Worm (Caenorhabditis elegans): ENCODE results near the gene pccb-1.

Gene pccb-1

DNA sequence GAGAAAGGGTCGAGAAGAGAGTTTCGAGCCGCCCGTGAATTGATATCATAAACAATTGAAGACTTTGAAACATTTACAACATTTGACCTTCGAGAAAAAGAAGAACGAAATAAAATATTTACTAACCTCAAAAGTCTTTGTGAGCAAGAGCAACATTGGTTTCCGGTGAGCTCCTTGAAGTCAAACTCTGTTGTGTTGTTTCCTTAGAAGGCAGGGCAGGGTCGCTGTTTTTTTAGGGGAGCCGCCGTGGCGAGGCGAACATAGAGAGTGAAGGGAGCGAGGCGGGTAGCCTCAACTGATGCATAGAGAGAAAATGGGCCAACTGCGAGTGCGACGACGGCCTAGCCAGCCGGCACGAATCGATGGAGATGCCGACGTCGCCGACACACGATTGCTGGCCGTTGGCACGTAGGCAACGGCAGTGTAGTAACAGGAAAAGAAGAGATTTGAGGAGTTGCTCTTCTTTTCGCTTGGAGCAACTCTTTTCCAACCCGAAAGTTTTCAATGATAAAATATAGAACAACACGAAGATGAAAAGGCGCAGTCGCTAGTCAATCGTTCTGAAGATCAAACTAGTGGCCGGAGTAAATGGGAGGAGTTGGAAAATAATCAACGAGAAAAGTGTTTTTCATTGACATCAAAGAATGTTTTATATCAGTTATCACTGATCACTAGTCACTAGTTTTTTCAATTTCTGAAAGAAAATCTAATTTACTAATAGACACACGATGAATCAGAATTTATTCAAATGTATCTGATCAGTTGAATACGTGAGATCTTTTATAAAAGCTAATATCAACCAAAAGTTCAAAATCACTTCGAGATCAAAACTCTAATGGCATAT is 26.9 kb downstream of the pccb-1 start, which contains the start of gene mai-1 (continued):
- TF ChIP-seq spr-1 (tag; optimal IDR thresholded peaks at IDR 0.05) (no peak), lin-39 (tag; optimal IDR thresholded peaks at IDR 0.05) (no peak), vab-7 (GFP tag; IDR thresholded peaks at IDR 0.05) (no peak), ZK546.5 (tag; optimal IDR thresholded peaks at IDR 0.05) (no peak), pha-4 (GFP tag; IDR thresholded peaks at IDR 0.05) (no peak), pha-4 (tag; optimal IDR thresholded peaks at IDR 0.05) (no peak), sdz-12 (GFP tag; optimal IDR thresholded peaks at IDR 0.05) (peak; percentile 33), hif-1 (tag; optimal IDR thresholded peaks at IDR 0.05) (peak; percentile 95 to 100), lin-13 (GFP tag; optimal IDR thresholded peaks at IDR 0.05) (no peak), arid-1 (GFP tag; conservative IDR thresholded peaks at IDR 0.05) (peak; percentile 73)

- TF ChIP-seq ceh-32 (tag; optimal IDR thresholded peaks at IDR 0.05; ENCODE audit: poor library complexity) (no peak), nhr-42 (GFP tag; IDR thresholded peaks at IDR 0.05) (no peak), nhr-102 (tag; optimal IDR thresholded peaks at IDR 0.05) (peak; percentile 66), nhr-6 (tag; optimal IDR thresholded peaks at IDR 0.05) (no peak), zip-11 (GFP tag; IDR thresholded peaks at IDR 0.05) (no peak), zip-2 (tag; optimal IDR thresholded peaks at IDR 0.05) (no peak), ztf-7 (tag; optimal IDR thresholded peaks at IDR 0.05) (no peak), Y48G9A.11 (GFP tag; IDR thresholded peaks at IDR 0.05) (no peak), snpc-1.2 (GFP tag; IDR thresholded peaks at IDR 0.05) (no peak), F49E8.2 (tag; optimal IDR thresholded peaks at IDR 0.05; ENCODE audit: borderline replicate concordance) (no peak), lsy-2 (tag; optimal IDR thresholded peaks at IDR 0.05) (peak in 1 of 2 experiments; percentile 42), madf-5 (GFP tag; IDR thresholded peaks at IDR 0.05) (no peak), nhr-237 (tag; optimal IDR thresholded peaks at IDR 0.05) (no peak), mdt-29 (GFP tag; IDR thresholded peaks at IDR 0.05) (peak; percentile 60; the same call in 1 of the 2 replicates), Y5F2A.4 (GFP tag; optimal IDR thresholded peaks at IDR 0.05) (no peak), lin-39 (tag; optimal IDR thresholded peaks at IDR 0.05) (no peak), zfp-3 (GFP tag; conservative IDR thresholded peaks at IDR 0.05) (no peak), nhr-28 (tag; optimal IDR thresholded peaks at IDR 0.05) (peak; percentile 74), ceh-28 (tag; optimal IDR thresholded peaks at IDR 0.05) (no peak), dve-1 (tag; optimal IDR thresholded peaks at IDR 0.05; ENCODE audit: insufficient read depth) (peak; percentile 88), cey-2 (tag; optimal IDR thresholded peaks at IDR 0.05; ENCODE audit: borderline replicate concordance, insufficient read depth) (no peak), mxl-3 (GFP tag; optimal IDR thresholded peaks at IDR 0.05) (no peak), pqm-1 (tag; optimal IDR thresholded peaks at IDR 0.05) (no peak), hmg-1.1 (GFP tag; IDR thresholded peaks at IDR 0.05) (no peak), lir-3 (tag; optimal IDR thresholded peaks at IDR 0.05) (no peak), lin-15B (tag; optimal IDR thresholded peaks at IDR 0.05) (no peak), dmd-6 (GFP tag; IDR thresholded peaks at IDR 0.05) (peak; percentile 66), php-3 (GFP tag; IDR thresholded peaks at IDR 0.05) (peak; percentile 76), dpl-1 (GFP tag; optimal IDR thresholded peaks at IDR 0.05) (no peak), attf-4 (tag; optimal IDR thresholded peaks at IDR 0.05) (no peak), ztf-11 (tag; optimal IDR thresholded peaks at IDR 0.05) (no peak), F44E2.7 (GFP tag; IDR thresholded peaks at IDR 0.05) (no peak), aha-1 (tag) (peak; percentile 88), D1046.2 (GFP tag; IDR thresholded peaks at IDR 0.05) (no peak), hif-1 (tag; optimal IDR thresholded peaks at IDR 0.05) (no peak), ZK337.2 (GFP tag; IDR thresholded peaks at IDR 0.05) (no peak), T20F7.1 (GFP tag; optimal IDR thresholded peaks at IDR 0.05) (no peak), spr-3 (GFP tag; optimal IDR thresholded peaks at IDR 0.05) (no peak), pha-4 (GFP tag; IDR thresholded peaks at IDR 0.05) (0 out of 2 replicates have a peak, but pooled peaks have one; percentile 24), pha-4 (tag; optimal IDR thresholded peaks at IDR 0.05) (no peak), ama-1 (optimal IDR thresholded peaks at IDR 0.05) (no peak), jun-1 (tag; optimal IDR thresholded peaks at IDR 0.05) (no peak)
Measured at ce11 chrX:3117204-3117603, 27.9 kb downstream of the pccb-1 start.
